Fruit fly (Drosophila melanogaster): ENCODE measurements around the gene CG7133.
A peak's percentile ranks its signal among the peaks of the same experiment; 100 is the strongest.

Gene CG7133

DNA sequence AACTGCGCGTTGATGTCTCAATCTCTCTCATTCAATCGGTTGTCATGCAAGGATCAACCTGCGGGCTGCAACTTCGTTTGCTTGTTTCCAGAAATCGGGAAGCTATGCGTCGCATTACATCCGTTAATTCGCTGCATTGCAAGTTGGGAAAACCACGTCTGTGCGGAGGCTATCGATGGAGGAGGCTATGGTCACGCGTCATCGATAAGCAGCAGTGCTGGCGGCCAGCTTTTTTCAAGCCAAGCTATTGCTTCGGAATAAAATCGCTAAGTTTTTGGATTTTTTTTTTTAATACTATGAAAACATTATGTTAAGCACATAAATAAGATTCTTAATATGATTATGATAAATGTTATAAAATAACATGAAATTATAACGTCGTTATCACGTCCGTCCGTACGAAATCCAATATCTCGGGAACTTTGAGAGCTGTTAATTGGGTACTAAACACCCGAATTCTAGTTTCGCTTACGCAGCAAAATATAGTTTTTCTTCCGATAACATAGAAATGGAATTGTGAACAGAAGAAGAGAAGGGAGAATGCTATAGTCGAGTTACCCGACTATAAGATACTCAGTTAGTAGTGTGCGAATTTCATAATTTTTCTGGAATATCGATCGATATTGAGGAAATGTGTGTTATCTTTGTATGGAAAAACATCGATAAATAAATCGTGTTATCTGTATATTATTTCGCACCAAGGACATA is 2.5 kb downstream of the CG7133 start, which contains the start of gene CG7139 (continued):
- TF ChIP-seq Ssrp (tag; optimal IDR thresholded peaks at IDR 0.05), result no peak
- TF ChIP-seq cg (GFP tag; optimal IDR thresholded peaks at IDR 0.05), result no peak
- peak; percentile 9 for TF ChIP-seq bcd (GFP tag; optimal IDR thresholded peaks at IDR 0.05)
- no peak for TF ChIP-seq CG6765 (GFP tag; optimal IDR thresholded peaks at IDR 0.05)
- TF ChIP-seq Dad (GFP tag; optimal IDR thresholded peaks at IDR 0.05), result no peak
- TF ChIP-seq Dref (GFP tag; IDR thresholded peaks at IDR 0.05), result peak; percentile 75
- TF ChIP-seq CG14667 (GFP tag; IDR thresholded peaks at IDR 0.05), result no peak
- TF ChIP-seq CG11696 (GFP tag; IDR thresholded peaks at IDR 0.05), result no peak
- TF ChIP-seq hth (optimal IDR thresholded peaks at IDR 0.05), result no peak
- TF ChIP-seq CG16779 (GFP tag; IDR thresholded peaks at IDR 0.05), result no peak
- TF ChIP-seq ci (GFP tag; IDR thresholded peaks at IDR 0.05), result peak; percentile 53; the same call in 1 of the 3 replicates
- no peak for TF ChIP-seq Gug (GFP tag; IDR thresholded peaks at IDR 0.05)
- TF ChIP-seq pzg (GFP tag; optimal IDR thresholded peaks at IDR 0.05), result peak; percentile 33
- TF ChIP-seq CG2129 (GFP tag; IDR thresholded peaks at IDR 0.05; ENCODE audit: partially characterized antibody), result 0 out of 2 replicates have a peak, but pooled peaks have one; percentile 22
- TF ChIP-seq MTF-1 (GFP tag; optimal IDR thresholded peaks at IDR 0.05; ENCODE audit: borderline replicate concordance), result no peak
- no peak for TF ChIP-seq aop (GFP tag; IDR thresholded peaks at IDR 0.05)
- TF ChIP-seq HLH54F (GFP tag; optimal IDR thresholded peaks at IDR 0.05), result no peak
- TF ChIP-seq zfh1 (GFP tag; IDR thresholded peaks at IDR 0.05), result no peak
- no peak for TF ChIP-seq BtbVII (GFP tag; optimal IDR thresholded peaks at IDR 0.05)
- TF ChIP-seq mam (GFP tag; optimal IDR thresholded peaks at IDR 0.05), result no peak
- TF ChIP-seq CG32532 (GFP tag; IDR thresholded peaks at IDR 0.05), result no peak
- no peak for TF ChIP-seq Rx (GFP tag; IDR thresholded peaks at IDR 0.05)
- TF ChIP-seq CG10147 (GFP tag; optimal IDR thresholded peaks at IDR 0.05), result no peak
- TF ChIP-seq Hmr (GFP tag; optimal IDR thresholded peaks at IDR 0.05), result peak; percentile 17
- no peak for TF ChIP-seq salm (tag; optimal IDR thresholded peaks at IDR 0.05)
- no peak for TF ChIP-seq grn (GFP tag; optimal IDR thresholded peaks at IDR 0.05)
- TF ChIP-seq CG10431 (GFP tag; optimal IDR thresholded peaks at IDR 0.05), result no peak
- TF ChIP-seq CG2889 (GFP tag; IDR thresholded peaks at IDR 0.05), result no peak
- peak; percentile 62; the same call in 1 of the 3 replicates for TF ChIP-seq vnd (GFP tag; IDR thresholded peaks at IDR 0.05; ENCODE audit: partially characterized antibody)
- TF ChIP-seq Atf-2 (GFP tag; optimal IDR thresholded peaks at IDR 0.05), result no peak
- TF ChIP-seq CG42726 (GFP tag; IDR thresholded peaks at IDR 0.05; ENCODE audit: partially characterized antibody), result peak; percentile 14; the same call in 1 of the 2 replicates
- TF ChIP-seq pb (GFP tag; optimal IDR thresholded peaks at IDR 0.05), result no peak
- no peak for TF ChIP-seq CG10654 (GFP tag; optimal IDR thresholded peaks at IDR 0.05)
- TF ChIP-seq ttk (GFP tag; IDR thresholded peaks at IDR 0.05), result no peak
- TF ChIP-seq Elba2 (GFP tag; optimal IDR thresholded peaks at IDR 0.05), result no peak
- TF ChIP-seq chm (GFP tag; IDR thresholded peaks at IDR 0.05), result no peak
- TF ChIP-seq Fer3 (tag; optimal IDR thresholded peaks at IDR 0.05), result no peak
- no peak for TF ChIP-seq E2f2 (GFP tag; IDR thresholded peaks at IDR 0.05)
- peak; percentile 53 for TF ChIP-seq hbn (GFP tag; IDR thresholded peaks at IDR 0.05; ENCODE audit: partially characterized antibody)
- TF ChIP-seq wdn (GFP tag; IDR thresholded peaks at IDR 0.05), result no peak
- TF ChIP-seq CG13287 (GFP tag; IDR thresholded peaks at IDR 0.05; ENCODE audit: partially characterized antibody), result peak; percentile 53
- no peak for TF ChIP-seq chn (GFP tag; optimal IDR thresholded peaks at IDR 0.05)
- peak; percentile 37 for TF ChIP-seq CG12769 (tag; optimal IDR thresholded peaks at IDR 0.05)
- no peak for TF ChIP-seq CG7357 (GFP tag; IDR thresholded peaks at IDR 0.05)
- peak; percentile 67 for TF ChIP-seq Xbp1 (GFP tag; optimal IDR thresholded peaks at IDR 0.05)
- TF ChIP-seq HmgD (GFP tag; optimal IDR thresholded peaks at IDR 0.05), result no peak
- no peak for TF ChIP-seq yki (optimal IDR thresholded peaks at IDR 0.05)
- no peak for TF ChIP-seq Dek (tag; optimal IDR thresholded peaks at IDR 0.05)
- TF ChIP-seq onecut (GFP tag; IDR thresholded peaks at IDR 0.05), result peak; percentile 71
- no peak for TF ChIP-seq cato (GFP tag; optimal IDR thresholded peaks at IDR 0.05; ENCODE audit: borderline replicate concordance)
- no peak for TF ChIP-seq sisA (GFP tag; IDR thresholded peaks at IDR 0.05)

Measured in whole organism, embryonic.